Fruit fly (Drosophila melanogaster): ENCODE measurements around the gene CG32148.
A peak's percentile ranks its signal among the peaks of the same experiment; 100 is the strongest.

The CG32148 gene

DNA sequence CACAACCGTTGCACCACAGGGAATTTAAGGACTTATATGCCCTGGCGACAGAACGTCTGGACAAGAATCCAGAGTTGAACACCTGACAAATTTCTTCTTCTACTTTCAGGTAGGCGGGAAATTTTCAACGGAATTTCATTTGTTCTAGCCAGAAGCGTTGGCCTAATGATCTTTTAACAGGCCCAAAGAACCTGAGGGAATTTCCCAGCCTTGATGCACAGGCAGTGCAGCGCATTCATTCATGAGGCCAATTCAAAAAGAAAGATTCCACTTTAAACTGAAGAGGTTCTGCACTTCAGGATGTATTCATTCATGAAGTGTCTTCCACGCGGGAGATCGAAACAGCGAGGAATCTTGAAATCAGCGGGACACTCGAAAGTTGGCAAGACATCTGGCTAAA is 16.2 kb downstream of the CG32148 start:
- TF ChIP-seq CG11504 (tag; optimal IDR thresholded peaks at IDR 0.05) (no peak), CG11560 (tag; IDR thresholded peaks at IDR 0.05) (no peak), zen (tag; optimal IDR thresholded peaks at IDR 0.05) (peak; percentile 97), Jarid2 (GFP tag; optimal IDR thresholded peaks at IDR 0.05) (no peak), D19B (GFP tag; optimal IDR thresholded peaks at IDR 0.05) (no peak), CG7987 (GFP tag; optimal IDR thresholded peaks at IDR 0.05) (no peak), insv (GFP tag; optimal IDR thresholded peaks at IDR 0.05) (peak in 1 of 2 experiments; percentile 24), chinmo (GFP tag; IDR thresholded peaks at IDR 0.05; ENCODE audit: partially characterized antibody) (no peak), CG3281 (GFP tag; optimal IDR thresholded peaks at IDR 0.05) (no peak), run (tag; optimal IDR thresholded peaks at IDR 0.05) (no peak), abd-A (tag; optimal IDR thresholded peaks at IDR 0.05) (no peak), Hr51 (GFP tag; optimal IDR thresholded peaks at IDR 0.05) (no peak), CG11456 (GFP tag; IDR thresholded peaks at IDR 0.05) (no peak), crc (GFP tag; optimal IDR thresholded peaks at IDR 0.05) (no peak), HLH54F (GFP tag; optimal IDR thresholded peaks at IDR 0.05) (no peak), Mes4 (GFP tag; optimal IDR thresholded peaks at IDR 0.05) (no peak), twi (tag; optimal IDR thresholded peaks at IDR 0.05) (peak; percentile 71), tll (GFP tag; optimal IDR thresholded peaks at IDR 0.05) (peak in 1 of 2 experiments; percentile 18), sc (optimal IDR thresholded peaks at IDR 0.05) (no peak), sc (GFP tag; optimal IDR thresholded peaks at IDR 0.05) (no peak), E2f2 (GFP tag; IDR thresholded peaks at IDR 0.05) (no peak), CG10321 (GFP tag; IDR thresholded peaks at IDR 0.05) (no peak), Dref (GFP tag; IDR thresholded peaks at IDR 0.05) (no peak), Rfx (GFP tag; IDR thresholded peaks at IDR 0.05) (no peak), C15 (GFP tag; IDR thresholded peaks at IDR 0.05) (no peak)

dm6 chr3L:15040329-15040886 is 17.1 kb downstream of the CG32148 start:
- TF ChIP-seq zen (tag; optimal IDR thresholded peaks at IDR 0.05) = peak; percentile 83
- TF ChIP-seq CG2678 (tag; optimal IDR thresholded peaks at IDR 0.05) = no peak
- TF ChIP-seq insv (GFP tag; optimal IDR thresholded peaks at IDR 0.05) = peak in 1 of 2 experiments; percentile 48
- peak; percentile 61 for TF ChIP-seq cad (GFP tag; optimal IDR thresholded peaks at IDR 0.05)
- TF ChIP-seq tll (GFP tag; optimal IDR thresholded peaks at IDR 0.05) = peak in 1 of 2 experiments; percentile 68
- no peak for TF ChIP-seq wek (GFP tag; optimal IDR thresholded peaks at IDR 0.05)
- TF ChIP-seq D (optimal IDR thresholded peaks at IDR 0.05) = peak; percentile 1
- no peak for TF ChIP-seq D (GFP tag; optimal IDR thresholded peaks at IDR 0.05)
- peak; percentile 93 for TF ChIP-seq CG15479 (GFP tag; optimal IDR thresholded peaks at IDR 0.05)
- TF ChIP-seq Bteb2 (GFP tag; optimal IDR thresholded peaks at IDR 0.05) = no peak

dm6 chr3L:15042470-15042869 is 19.2 kb downstream of the CG32148 start, which contains the start of gene Rpn12R:
Gene Rpn12R, minus strand, starts transcription at chr3L:15042570.
- TF ChIP-seq ci (GFP tag; IDR thresholded peaks at IDR 0.05) (no peak), Elba2 (GFP tag; optimal IDR thresholded peaks at IDR 0.05) (no peak), CoRest (tag; optimal IDR thresholded peaks at IDR 0.05) (no peak), CG14667 (GFP tag; IDR thresholded peaks at IDR 0.05) (no peak)

dm6 chr3L:15043465-15043864 is 20.2 kb downstream of the CG32148 start:
- TF ChIP-seq kah (GFP tag; optimal IDR thresholded peaks at IDR 0.05) (no peak), Dfd (GFP tag; optimal IDR thresholded peaks at IDR 0.05) (peak in 1 of 2 experiments; percentile 69), Aef1 (GFP tag; IDR thresholded peaks at IDR 0.05) (no peak)

Data from whole organism, embryonic.